Fruit fly (Drosophila melanogaster) whole organism, embryonic: Measurements from ENCODE around the gene baf.

Experiments
- Ada2b ChIP-seq: fragments of 200-800 bp; sonication (Bioruptor generic); IDR thresholded peaks from 2 replicates; pipeline ENCODE4 v1.3.6; 2022; ENCODE audit warnings: missing biosample characterization, missing genetic modification characterization
- Aef1 ChIP-seq: fragments of 200-800 bp; sonication (Bioruptor generic); IDR thresholded peaks from 3 replicates; pipeline ENCODE4 v1.3.6; 2022; ENCODE audit warnings: missing biosample characterization, missing genetic modification characterization
- Antp ChIP-seq: fragments of 200-800 bp; sonication (Bioruptor generic); optimal IDR thresholded peaks from 3 replicates; lab custom pipeline; 2016; ENCODE audit warnings: missing biosample characterization, missing genetic modification characterization
- Awh ChIP-seq: fragments of 200-800 bp; sonication (Bioruptor generic); IDR thresholded peaks from 2 replicates; pipeline ENCODE4, ENCODE4 v1.3.6; 2022; ENCODE audit warnings: missing biosample characterization, missing genetic modification characterization
- CG10565 ChIP-seq: fragments of 200-800 bp; sonication (Bioruptor generic); optimal IDR thresholded peaks from 3 replicates; lab custom pipeline; 2016; ENCODE audit warnings: missing biosample characterization, mild to moderate bottlenecking, missing genetic modification characterization
- CG10979 ChIP-seq: fragments of 200-800 bp; sonication (Bioruptor generic); optimal IDR thresholded peaks from 2 replicates; lab custom pipeline; 2018; ENCODE audit warnings: missing biosample characterization, mild to moderate bottlenecking, missing genetic modification characterization, moderate library complexity
- CG12391 ChIP-seq: fragments of 200-800 bp; sonication (Bioruptor generic); optimal IDR thresholded peaks from 3 replicates; lab custom pipeline; 2018; ENCODE audit warnings: missing biosample characterization, mild to moderate bottlenecking, missing genetic modification characterization, moderate library complexity
- CG14050 ChIP-seq: fragments of 200-800 bp; sonication (Bioruptor generic); IDR thresholded peaks from 3 replicates; pipeline ENCODE4 v1.3.6; 2022; ENCODE audit warnings: missing biosample characterization, missing genetic modification characterization
- CG15073 ChIP-seq: fragments of 200-800 bp; sonication (Bioruptor generic); optimal IDR thresholded peaks from 2 replicates; lab custom pipeline; 2016; ENCODE audit warnings: missing biosample characterization, missing genetic modification characterization
- CG15479 ChIP-seq: fragments of 200-800 bp; sonication (Bioruptor generic); optimal IDR thresholded peaks from 3 replicates; lab custom pipeline; 2019; ENCODE audit warnings: missing biosample characterization, mild to moderate bottlenecking, missing genetic modification characterization, moderate library complexity
- CG1647 ChIP-seq: fragments of 200-800 bp; sonication (Bioruptor generic); optimal IDR thresholded peaks from 3 replicates; lab custom pipeline; 2016; ENCODE audit warnings: missing biosample characterization, missing genetic modification characterization
- CG17328 ChIP-seq: fragments of 200-800 bp; sonication (Bioruptor generic); IDR thresholded peaks from 2 replicates; pipeline ENCODE4 v1.3.6; 2022; ENCODE audit warnings: missing biosample characterization, missing genetic modification characterization
- CG31388 ChIP-seq: fragments of 200-800 bp; sonication (Bioruptor generic); optimal IDR thresholded peaks from 2 replicates; lab custom pipeline; 2016; ENCODE audit warnings: missing biosample characterization, missing genetic modification characterization
- CG3838 ChIP-seq: fragments of 200-800 bp; sonication (Bioruptor generic); optimal IDR thresholded peaks from 3 replicates; lab custom pipeline; 2016; ENCODE audit warnings: missing biosample characterization, missing genetic modification characterization
- CG4282 ChIP-seq: fragments of 200-800 bp; sonication (Bioruptor generic); optimal IDR thresholded peaks from 2 replicates; lab custom pipeline; 2016; ENCODE audit warnings: missing biosample characterization, missing genetic modification characterization
- CG5245 ChIP-seq: fragments of 200-800 bp; sonication (Bioruptor generic); optimal IDR thresholded peaks from 3 replicates; lab custom pipeline; 2016; ENCODE audit warnings: missing biosample characterization, missing genetic modification characterization
- CG6765 ChIP-seq: fragments of 200-800 bp; sonication (Bioruptor generic); optimal IDR thresholded peaks from 3 replicates; lab custom pipeline; 2017; ENCODE audit warnings: missing biosample characterization, mild to moderate bottlenecking, missing genetic modification characterization
- CG6854 ChIP-seq: fragments of 200-800 bp; sonication (Bioruptor generic); optimal IDR thresholded peaks from 3 replicates; lab custom pipeline; 2017; ENCODE audit warnings: missing biosample characterization, mild to moderate bottlenecking, missing genetic modification characterization
- CG7372 ChIP-seq: fragments of 200-800 bp; sonication (Bioruptor generic); IDR thresholded peaks from 2 replicates; pipeline ENCODE4 v1.3.6; 2022; ENCODE audit warnings: missing biosample characterization, missing genetic modification characterization
- CG7839 ChIP-seq: fragments of 200-800 bp; sonication (Bioruptor generic); optimal IDR thresholded peaks from 3 replicates; lab custom pipeline; 2018; ENCODE audit warnings: missing biosample characterization, mild to moderate bottlenecking, missing genetic modification characterization, moderate library complexity
- CG8924 ChIP-seq: fragments of 200-800 bp; optimal IDR thresholded peaks from 3 replicates; lab custom pipeline; 2019; ENCODE audit warnings: missing biosample characterization, mild to moderate bottlenecking, missing genetic modification characterization, moderate library complexity
- CG9932 ChIP-seq: fragments of 200-800 bp; sonication (Bioruptor generic); IDR thresholded peaks from 2 replicates; pipeline ENCODE4 v1.3.6; 2022; ENCODE audit warnings: missing biosample characterization, missing genetic modification characterization
- D ChIP-seq, 2 experiments: fragments of 200-800 bp in 1 of 2; fragments of >200 bp in 1 of 2; sonication (Bioruptor generic) in 1 of 2; optimal IDR thresholded peaks; 2 replicates in 1 of 2; 3 replicates in 1 of 2; lab custom pipeline; 2017; ENCODE audit warnings: mild to moderate bottlenecking in 1 of 2, missing biosample characterization in 1 of 2, missing genetic modification characterization in 1 of 2, missing genetic modification reagents in 1 of 2
- Dad ChIP-seq: fragments of 200-800 bp; sonication (Bioruptor generic); optimal IDR thresholded peaks from 3 replicates; lab custom pipeline; 2016; ENCODE audit warnings: missing biosample characterization, missing genetic modification characterization
- Dp ChIP-seq: fragments of 200-800 bp; sonication (Bioruptor generic); optimal IDR thresholded peaks from 2 replicates; lab custom pipeline; 2018; ENCODE audit warnings: missing biosample characterization, mild to moderate bottlenecking, missing genetic modification characterization, moderate library complexity
- H2.0 ChIP-seq: fragments of 200-800 bp; sonication (Bioruptor generic); IDR thresholded peaks from 2 replicates; pipeline ENCODE4 v1.3.6; 2022; ENCODE audit warnings: missing biosample characterization, missing genetic modification characterization
- Kr ChIP-seq: fragments of 200-800 bp; sonication (Bioruptor generic); optimal IDR thresholded peaks from 2 replicates; lab custom pipeline; 2017; ENCODE audit warnings: missing biosample characterization, mild to moderate bottlenecking, missing genetic modification characterization
- Rfx ChIP-seq: fragments of 200-800 bp; sonication (Bioruptor generic); IDR thresholded peaks from 2 replicates; pipeline ENCODE4 v1.3.6; 2022; ENCODE audit warnings: missing biosample characterization, missing genetic modification characterization
- chif ChIP-seq, 2 experiments: fragments of 200-800 bp; sonication (Bioruptor generic); optimal IDR thresholded peaks; 3 replicates each; lab custom pipeline; 2016; ENCODE audit warnings: missing biosample characterization in 2 of 2, missing genetic modification characterization in 2 of 2
- crc ChIP-seq: fragments of 200-800 bp; sonication (Bioruptor generic); optimal IDR thresholded peaks from 2 replicates; lab custom pipeline; 2016; ENCODE audit warnings: missing biosample characterization, missing genetic modification characterization
- dysf ChIP-seq: fragments of 200-800 bp; sonication (Bioruptor generic); IDR thresholded peaks from 3 replicates; pipeline ENCODE4 v1.3.6; 2022; ENCODE audit warnings: missing biosample characterization, missing genetic modification characterization
- emc ChIP-seq: fragments of 200-800 bp; sonication (Bioruptor generic); optimal IDR thresholded peaks from 2 replicates; lab custom pipeline; 2016; ENCODE audit warnings: missing biosample characterization, missing genetic modification characterization
- exex ChIP-seq: fragments of 200-800 bp; sonication (Bioruptor generic); optimal IDR thresholded peaks from 4 replicates; lab custom pipeline; 2018; ENCODE audit warnings: missing biosample characterization, mild to moderate bottlenecking, missing genetic modification characterization, moderate library complexity
- fd3F ChIP-seq: fragments of 200-800 bp; sonication (Bioruptor generic); optimal IDR thresholded peaks from 2 replicates; lab custom pipeline; 2018; ENCODE audit warnings: missing biosample characterization, mild to moderate bottlenecking, missing genetic modification characterization, moderate library complexity
- gcm ChIP-seq: fragments of 200-800 bp; sonication (Bioruptor generic); optimal IDR thresholded peaks from 2 replicates; lab custom pipeline; 2019; ENCODE audit warnings: missing biosample characterization, mild to moderate bottlenecking, missing genetic modification characterization, moderate library complexity
- gro ChIP-seq: fragments of 200-800 bp; sonication (Bioruptor generic); optimal IDR thresholded peaks from 2 replicates; lab custom pipeline; 2016; ENCODE audit warnings: missing biosample characterization, missing genetic modification characterization
- hkb ChIP-seq, 2 experiments: fragments of 200-800 bp in 1 of 2; fragments of >200 bp in 1 of 2; sonication (Bioruptor generic) in 1 of 2; IDR thresholded peaks in 1 of 2; optimal IDR thresholded peaks in 1 of 2; 2 replicates each; pipeline versions ENCODE4 v1.3.6 to Lab custom; 2017 to 2022; ENCODE audit warnings: missing biosample characterization in 1 of 2, missing genetic modification characterization in 1 of 2
- knrl ChIP-seq: fragments of 200-800 bp; sonication (Bioruptor generic); IDR thresholded peaks from 3 replicates; pipeline ENCODE4 v1.3.6; 2022; ENCODE audit warnings: missing biosample characterization, missing genetic modification characterization; ENCODE audit not compliant: partially characterized antibody
- nau ChIP-seq: fragments of 200-800 bp; sonication (Bioruptor generic); optimal IDR thresholded peaks from 3 replicates; lab custom pipeline; 2017; ENCODE audit warnings: missing biosample characterization, mild to moderate bottlenecking, missing genetic modification characterization, missing genetic modification reagents
- org-1 ChIP-seq: fragments of 200-800 bp; sonication (Bioruptor generic); optimal IDR thresholded peaks from 2 replicates; lab custom pipeline; 2017; ENCODE audit warnings: missing biosample characterization, missing genetic modification characterization
- p53 ChIP-seq: fragments of 200-800 bp; sonication (Bioruptor generic); optimal IDR thresholded peaks from 2 replicates; lab custom pipeline; 2016; ENCODE audit warnings: missing biosample characterization, missing genetic modification characterization
- pho ChIP-seq: fragments of 200-800 bp; sonication (Bioruptor generic); optimal IDR thresholded peaks from 2 replicates; lab custom pipeline; 2016; ENCODE audit warnings: missing biosample characterization, missing genetic modification characterization
- rib ChIP-seq: fragments of 200-800 bp; sonication (Bioruptor generic); IDR thresholded peaks from 2 replicates; pipeline ENCODE4 v1.3.6; 2022; ENCODE audit warnings: missing biosample characterization, missing genetic modification characterization
- run ChIP-seq: fragments of 200-800 bp; sonication (Bioruptor generic); optimal IDR thresholded peaks from 3 replicates; lab custom pipeline; 2018; ENCODE audit warnings: missing biosample characterization, mild to moderate bottlenecking, missing genetic modification characterization
- sima ChIP-seq: fragments of 200-800 bp; sonication (Bioruptor generic); optimal IDR thresholded peaks from 2 replicates; lab custom pipeline; 2016; ENCODE audit warnings: missing biosample characterization, missing genetic modification characterization
- stc ChIP-seq: fragments of 200-800 bp; sonication (Bioruptor generic); IDR thresholded peaks from 2 replicates; pipeline ENCODE4 v1.3.6; 2022; ENCODE audit warnings: missing biosample characterization, missing genetic modification characterization
- toy ChIP-seq: fragments of 200-800 bp; sonication (Bioruptor generic); IDR thresholded peaks from 2 replicates; pipeline ENCODE4 v1.3.6; 2022; ENCODE audit warnings: missing biosample characterization, missing genetic modification characterization
- yki ChIP-seq: fragments of >200 bp; optimal IDR thresholded peaks from 3 replicates; lab custom pipeline; 2018
- zen ChIP-seq: fragments of 200-800 bp; sonication (Bioruptor generic); optimal IDR thresholded peaks from 3 replicates; lab custom pipeline; 2018; ENCODE audit warnings: missing biosample characterization, mild to moderate bottlenecking, missing genetic modification characterization, moderate library complexity
- zen2 ChIP-seq: fragments of 200-800 bp; sonication (Bioruptor generic); IDR thresholded peaks from 3 replicates; pipeline ENCODE4 v1.3.6; 2022; ENCODE audit warnings: missing biosample characterization, missing genetic modification characterization; ENCODE audit not compliant: partially characterized antibody
- zfh2 ChIP-seq: fragments of 200-800 bp; sonication (Bioruptor generic); optimal IDR thresholded peaks from 2 replicates; lab custom pipeline; 2016; ENCODE audit warnings: missing biosample characterization, missing genetic modification characterization

baf gene

DNA sequence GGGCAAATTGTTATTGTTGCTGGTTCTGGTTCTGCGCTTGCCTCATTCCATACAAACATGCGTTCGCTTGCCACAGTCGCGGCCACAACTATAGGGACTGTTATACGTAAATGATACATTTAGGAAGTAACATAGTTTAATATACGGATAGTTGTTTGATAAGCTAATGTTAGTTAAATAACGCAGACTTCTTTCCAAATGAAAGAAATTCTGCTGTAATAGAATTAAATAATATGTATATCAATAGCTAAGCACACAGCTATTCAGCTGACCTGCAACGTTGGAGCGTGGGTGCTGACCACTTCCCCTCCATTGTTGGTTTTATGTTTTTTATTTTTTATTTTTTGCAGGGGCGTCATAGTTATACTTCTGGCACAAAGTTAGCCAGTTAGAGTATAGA lies 5.5 kb downstream of the baf start (continued):
- peak; percentile 31 for TF ChIP-seq CG6765 (GFP tag; lab: Kevin White, UChicago)
- peak; percentile 69 for TF ChIP-seq CG7839 (tag; lab: Kevin White, UChicago)
- TF ChIP-seq dysf (GFP tag; lab: Robert Waterston, UW), result peak; percentile 74
- peak; percentile 61 for TF ChIP-seq gcm (GFP tag; lab: Kevin White, UChicago)
- no peak for TF ChIP-seq emc (GFP tag; lab: Kevin White, UChicago)
- TF ChIP-seq CG12391 (tag; lab: Kevin White, UChicago), result peak; percentile 66
- TF ChIP-seq D (optimal IDR thresholded peaks at IDR 0.05; lab: Kevin White, UChicago), result no peak
- peak; percentile 25 for TF ChIP-seq D (GFP tag; optimal IDR thresholded peaks at IDR 0.05; lab: Kevin White, UChicago)
- TF ChIP-seq CG31388 (GFP tag; lab: Kevin White, UChicago), result no peak
- TF ChIP-seq CG8924 (tag; lab: Kevin White, UChicago), result peak; percentile 66
- TF ChIP-seq p53 (GFP tag; lab: Kevin White, UChicago), result no peak
- peak; percentile 49 for TF ChIP-seq org-1 (GFP tag; lab: Kevin White, UChicago)
- TF ChIP-seq exex (tag; lab: Kevin White, UChicago), result no peak
- TF ChIP-seq CG3838, result no peak
- TF ChIP-seq Awh (GFP tag; lab: Robert Waterston, UW), result peak; percentile 63; the same call in 1 of the 2 replicates
- peak; percentile 50; the same call in 1 of the 3 replicates for TF ChIP-seq CG14050 (GFP tag; lab: Robert Waterston, UW)
- TF ChIP-seq Antp (GFP tag; lab: Kevin White, UChicago), result peak; percentile 27
- no peak for TF ChIP-seq CG10565 (GFP tag; lab: Kevin White, UChicago)
- TF ChIP-seq gro (GFP tag; lab: Kevin White, UChicago), result peak; percentile 41
- no peak for TF ChIP-seq rib (GFP tag; lab: Robert Waterston, UW)
- TF ChIP-seq CG10979 (tag; lab: Kevin White, UChicago), result peak; percentile 52
- no peak for TF ChIP-seq toy (GFP tag; lab: Robert Waterston, UW)
- no peak for TF ChIP-seq Dp (GFP tag; lab: Kevin White, UChicago)
- TF ChIP-seq Aef1 (GFP tag; lab: Robert Waterston, UW), result peak; percentile 49; the same call in 2 of the 3 replicates
- no peak for TF ChIP-seq Kr (GFP tag; lab: Kevin White, UChicago)
- TF ChIP-seq CG1647 (GFP tag; lab: Kevin White, UChicago), result peak; percentile 28
- TF ChIP-seq pho (GFP tag; lab: Kevin White, UChicago), result peak; percentile 41
- peak; percentile 22 to 24 for TF ChIP-seq chif (GFP tag; optimal IDR thresholded peaks at IDR 0.05; lab: Kevin White, UChicago)
- no peak for TF ChIP-seq nau (GFP tag; lab: Kevin White, UChicago)
- peak; percentile 68 for TF ChIP-seq CG7372 (GFP tag; lab: Robert Waterston, UW)
- TF ChIP-seq CG15479 (GFP tag; lab: Kevin White, UChicago), result no peak
- peak; percentile 69; the same call in 1 of the 2 replicates for TF ChIP-seq stc (GFP tag; lab: Robert Waterston, UW)
- no peak for TF ChIP-seq knrl (GFP tag; lab: Robert Waterston, UW)
- peak; percentile 39 for TF ChIP-seq run (tag; lab: Kevin White, UChicago)
- TF ChIP-seq Ada2b (GFP tag; lab: Robert Waterston, UW), result peak; percentile 61
- no peak for TF ChIP-seq CG15073
- no peak for TF ChIP-seq CG4282
- TF ChIP-seq zen2 (GFP tag; lab: Robert Waterston, UW), result no peak
- TF ChIP-seq Rfx, result peak; percentile 69
- peak; percentile 55; the same call in 1 of the 2 replicates for TF ChIP-seq H2.0 (GFP tag; lab: Robert Waterston, UW)
- TF ChIP-seq CG9932, result peak; percentile 31; the same call in 1 of the 2 replicates
- peak; percentile 35 for TF ChIP-seq fd3F (GFP tag; lab: Kevin White, UChicago)
- no peak for TF ChIP-seq Dad
- no peak for TF ChIP-seq zfh2 (GFP tag; lab: Kevin White, UChicago)
- no peak for TF ChIP-seq crc (GFP tag; lab: Kevin White, UChicago)
- no peak for TF ChIP-seq zen (tag; lab: Kevin White, UChicago)
- TF ChIP-seq yki (lab: Kevin White, UChicago), result no peak
- no peak for TF ChIP-seq sima (GFP tag; lab: Kevin White, UChicago)
- TF ChIP-seq CG17328, result peak; percentile 61
- TF ChIP-seq hkb (optimal IDR thresholded peaks at IDR 0.05; lab: Kevin White, UChicago), result no peak
- TF ChIP-seq hkb (GFP tag; IDR thresholded peaks at IDR 0.05; lab: Robert Waterston, UW), result peak; percentile 86
- peak; percentile 34 for TF ChIP-seq CG6854 (GFP tag; lab: Kevin White, UChicago)
- peak; percentile 39 for TF ChIP-seq CG5245
